Worm (Caenorhabditis elegans) whole organism, L2 larva: ENCODE measurements around the gene nspg-12.

Experiments
- C34F6.9 ChIP-seq: fragments of 150-350 bp; optimal IDR thresholded peaks from 2 replicates; lab custom pipeline; 2014; ENCODE audit warnings: missing biosample characterization, missing genetic modification characterization
- F13H6.1 ChIP-seq: sonication (generic microtip); optimal IDR thresholded peaks from 2 replicates; lab custom pipeline; 2016; ENCODE audit warnings: missing genetic modification characterization, missing compliant biosample characterization
- R02D3.7 ChIP-seq: fragments of 150-350 bp; optimal IDR thresholded peaks from 2 replicates; lab custom pipeline; 2014; ENCODE audit warnings: missing biosample characterization, missing genetic modification characterization
- Y55F3AM.14 ChIP-seq: fragments of 200-800 bp; sonication (Bioruptor generic); optimal IDR thresholded peaks from 2 replicates; lab custom pipeline; 2018; ENCODE audit warnings: mild to moderate bottlenecking, missing genetic modification characterization, missing compliant biosample characterization
- ZK546.5 ChIP-seq: sonication (generic microtip); optimal IDR thresholded peaks from 2 replicates; lab custom pipeline; 2017; ENCODE audit warnings: missing biosample characterization, missing genetic modification characterization
- aly-2 ChIP-seq: fragments of 150-350 bp; optimal IDR thresholded peaks from 2 replicates; lab custom pipeline; 2014; ENCODE audit warnings: missing biosample characterization, missing genetic modification characterization
- ceh-16 ChIP-seq: fragments of 150-350 bp; optimal IDR thresholded peaks from 2 replicates; lab custom pipeline; 2014; ENCODE audit warnings: missing biosample characterization, missing genetic modification characterization
- crh-2 ChIP-seq: sonication (generic microtip); optimal IDR thresholded peaks from 2 replicates; lab custom pipeline; 2017; ENCODE audit warnings: missing biosample characterization, missing genetic modification characterization
- dmd-4 ChIP-seq: sonication (generic microtip); optimal IDR thresholded peaks from 2 replicates; lab custom pipeline; 2017; ENCODE audit warnings: missing biosample characterization, missing genetic modification characterization
- egl-27 ChIP-seq: sonication (generic microtip); optimal IDR thresholded peaks from 3 replicates; lab custom pipeline; 2017; ENCODE audit warnings: missing biosample characterization, missing genetic modification reagents, missing genetic modification characterization
- elt-1 ChIP-seq: fragments of 150-350 bp; optimal IDR thresholded peaks from 2 replicates; lab custom pipeline; 2014; ENCODE audit warnings: missing biosample characterization, missing genetic modification characterization
- elt-3 ChIP-seq: sonication (generic microtip); optimal IDR thresholded peaks from 2 replicates; lab custom pipeline; 2017; ENCODE audit warnings: missing biosample characterization, missing genetic modification characterization
- fos-1 ChIP-seq: fragments of 150-350 bp; optimal IDR thresholded peaks from 2 replicates; lab custom pipeline; 2014; ENCODE audit warnings: missing biosample characterization, missing genetic modification characterization
- gmeb-1 ChIP-seq: fragments of 150-350 bp; optimal IDR thresholded peaks from 2 replicates; lab custom pipeline; 2014; ENCODE audit warnings: missing biosample characterization, missing genetic modification characterization
- lin-11 ChIP-seq: fragments of 150-350 bp; sonication (generic microtip); optimal IDR thresholded peaks from 2 replicates; lab custom pipeline; 2014; ENCODE audit warnings: missing biosample characterization, missing genetic modification characterization, inconsistent platforms, mixed read lengths
- lin-13 ChIP-seq: fragments of 150-350 bp; optimal IDR thresholded peaks from 2 replicates; lab custom pipeline; 2014; ENCODE audit warnings: missing biosample characterization, missing genetic modification reagents, missing genetic modification characterization
- lin-39 ChIP-seq: fragments of 150-350 bp; optimal IDR thresholded peaks from 2 replicates; lab custom pipeline; 2014; ENCODE audit warnings: missing biosample characterization, missing genetic modification reagents, missing genetic modification characterization
- lsy-2 ChIP-seq, 2 experiments: fragments of 150-350 bp in 1 of 2; sonication (generic microtip) in 1 of 2; optimal IDR thresholded peaks; 2 replicates each; lab custom pipeline; 2014 to 2017; ENCODE audit warnings: missing biosample characterization in 2 of 2, missing genetic modification characterization in 2 of 2
- mab-5 ChIP-seq: fragments of 150-350 bp; optimal IDR thresholded peaks from 2 replicates; lab custom pipeline; 2014; ENCODE audit warnings: missing biosample characterization, missing genetic modification characterization
- mdl-1 ChIP-seq, 2 experiments: fragments of 150-350 bp in 1 of 2; sonication (generic microtip) in 1 of 2; optimal IDR thresholded peaks; 2 replicates each; lab custom pipeline; 2017; ENCODE audit warnings: missing biosample characterization in 2 of 2, missing genetic modification characterization in 2 of 2
- nhr-10 ChIP-seq: sonication (generic microtip); optimal IDR thresholded peaks from 2 replicates; lab custom pipeline; 2017; ENCODE audit warnings: missing biosample characterization, missing genetic modification characterization
- nhr-11 ChIP-seq: fragments of 150-350 bp; optimal IDR thresholded peaks from 2 replicates; lab custom pipeline; 2014; ENCODE audit warnings: missing biosample characterization, missing genetic modification characterization
- nhr-12 ChIP-seq: fragments of 150-350 bp; optimal IDR thresholded peaks from 2 replicates; lab custom pipeline; 2014; ENCODE audit warnings: missing biosample characterization, missing genetic modification characterization
- nhr-129 ChIP-seq: fragments of 150-350 bp; optimal IDR thresholded peaks from 2 replicates; lab custom pipeline; 2014; ENCODE audit warnings: missing biosample characterization, missing genetic modification characterization
- nhr-23 ChIP-seq: fragments of 150-350 bp; optimal IDR thresholded peaks from 2 replicates; lab custom pipeline; 2014; ENCODE audit warnings: missing biosample characterization, missing genetic modification reagents, missing genetic modification characterization
- nhr-237 ChIP-seq: fragments of 150-350 bp; optimal IDR thresholded peaks from 2 replicates; lab custom pipeline; 2014; ENCODE audit warnings: missing biosample characterization, missing genetic modification characterization
- peb-1 ChIP-seq: fragments of 150-350 bp; optimal IDR thresholded peaks from 2 replicates; lab custom pipeline; 2014; ENCODE audit warnings: missing biosample characterization, missing genetic modification characterization
- sem-4 ChIP-seq: fragments of 150-350 bp; optimal IDR thresholded peaks from 2 replicates; lab custom pipeline; 2014; ENCODE audit warnings: missing biosample characterization, missing genetic modification reagents, missing genetic modification characterization
- sma-9 ChIP-seq, 2 experiments: fragments of 150-350 bp in 1 of 2; sonication (generic microtip) in 1 of 2; optimal IDR thresholded peaks; 2 replicates each; lab custom pipeline; 2014 to 2016; ENCODE audit warnings: missing genetic modification characterization in 2 of 2, mild to moderate bottlenecking in 1 of 2, missing biosample characterization in 1 of 2, missing compliant biosample characterization in 1 of 2, missing genetic modification reagents in 1 of 2, moderate library complexity in 1 of 2
- snpc-4 ChIP-seq: fragments of 150-350 bp; optimal IDR thresholded peaks from 2 replicates; lab custom pipeline; 2014; ENCODE audit warnings: missing biosample characterization, missing genetic modification characterization
- unc-55 ChIP-seq: fragments of 150-350 bp; sonication (generic microtip); optimal IDR thresholded peaks from 3 replicates; lab custom pipeline; 2014; ENCODE audit warnings: missing biosample characterization, missing genetic modification reagents, missing genetic modification characterization
- unc-62 ChIP-seq: fragments of 150-350 bp; optimal IDR thresholded peaks from 2 replicates; lab custom pipeline; 2014; ENCODE audit warnings: missing biosample characterization, missing genetic modification reagents, missing genetic modification characterization
- zag-1 ChIP-seq: fragments of 150-350 bp; optimal IDR thresholded peaks from 2 replicates; lab custom pipeline; 2014; ENCODE audit warnings: missing biosample characterization, missing genetic modification characterization
- ztf-1 ChIP-seq: fragments of 200-800 bp; sonication (Bioruptor generic); conservative IDR thresholded peaks from 2 replicates; pipeline ENCODE4 v1.3.6; 2022; ENCODE audit warnings: missing genetic modification characterization, missing compliant biosample characterization
- ztf-11 ChIP-seq: sonication (generic microtip); optimal IDR thresholded peaks from 2 replicates; lab custom pipeline; 2017; ENCODE audit warnings: missing biosample characterization, missing genetic modification characterization
- ztf-4 ChIP-seq: fragments of 150-350 bp; optimal IDR thresholded peaks from 2 replicates; lab custom pipeline; 2014; ENCODE audit warnings: missing biosample characterization, missing genetic modification characterization

Gene nspg-12

ce11 chrX:5279674-5280073 lies 22.6 kb downstream of the nspg-12 start, which contains the start of gene rga-8:
rga-8 (minus strand) TSS chrX:5279774.
- TF ChIP-seq ztf-11 (no peak), nhr-12 (no peak), sma-9 (GFP tag; optimal IDR thresholded peaks at IDR 0.05; lab: Kevin White, UChicago) (no peak), sma-9 (tag; optimal IDR thresholded peaks at IDR 0.05; lab: Kevin White, UChicago) (no peak), ztf-4 (tag; lab: Kevin White, UChicago) (no peak), sem-4 (tag; lab: Kevin White, UChicago) (no peak), F13H6.1 (tag; lab: Kevin White, UChicago) (no peak), nhr-237 (no peak), nhr-11 (no peak), lin-11 (tag; lab: Kevin White, UChicago) (no peak), R02D3.7 (tag; lab: Kevin White, UChicago) (no peak), egl-27 (no peak), snpc-4 (tag; lab: Kevin White, UChicago) (no peak)

DNA sequence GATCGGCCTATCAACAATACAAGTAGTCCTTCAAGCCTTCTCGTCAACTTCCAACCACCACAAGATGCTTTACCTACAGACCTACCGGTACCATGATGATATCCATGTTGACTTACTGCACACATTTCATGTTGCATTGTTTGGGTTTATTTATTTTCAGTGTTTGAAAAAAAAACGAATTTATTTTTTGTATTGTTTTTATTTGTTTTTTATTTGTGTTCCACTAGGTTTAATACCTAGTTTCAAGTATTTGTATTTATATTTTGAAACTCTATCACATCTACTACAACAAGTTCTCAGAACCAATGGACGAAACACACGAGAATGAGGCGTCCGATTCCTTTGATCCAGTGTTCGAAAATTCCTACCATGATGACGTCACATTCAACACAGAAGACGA lies 26.4 kb downstream of the nspg-12 start, which contains the start of gene vps-41:
Gene vps-41 (plus strand): TSS at position 301 of the 400 bp plus-strand sequence.
- TF ChIP-seq ztf-4 (tag; lab: Kevin White, UChicago) (no peak), lsy-2 (tag; optimal IDR thresholded peaks at IDR 0.05; lab: Kevin White, UChicago) (no peak), dmd-4 (tag; lab: Kevin White, UChicago) (no peak), nhr-23 (tag; lab: Kevin White, UChicago) (no peak), crh-2 (no peak), C34F6.9 (tag; lab: Kevin White, UChicago) (no peak)

DNA sequence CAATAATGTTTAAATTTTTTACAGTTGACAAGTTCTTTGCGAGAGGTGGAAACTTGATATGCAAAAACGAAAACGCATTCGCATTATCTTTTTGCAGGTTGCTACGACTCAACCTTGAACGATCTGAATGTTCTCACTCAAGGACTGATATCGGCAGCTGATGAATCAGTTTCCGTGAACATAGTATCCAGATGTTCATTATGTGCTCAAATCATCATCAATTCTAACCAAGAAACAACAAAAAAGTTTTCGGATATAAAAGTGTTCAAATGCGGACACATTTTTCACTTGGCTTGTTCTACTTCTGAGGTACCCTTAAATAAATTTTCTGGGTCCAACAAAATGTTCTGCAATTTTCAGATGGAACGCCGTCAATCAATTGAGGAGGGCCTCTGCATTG lies 32.0 kb downstream of the nspg-12 start:
- TF ChIP-seq peb-1 (tag; lab: Kevin White, UChicago) (no peak), lin-13 (no peak), sma-9 (GFP tag; optimal IDR thresholded peaks at IDR 0.05; lab: Kevin White, UChicago) (no peak), sma-9 (tag; optimal IDR thresholded peaks at IDR 0.05; lab: Kevin White, UChicago) (no peak), R02D3.7 (tag; lab: Kevin White, UChicago) (no peak), nhr-10 (tag; lab: Kevin White, UChicago) (no peak), egl-27 (no peak)

- TF ChIP-seq mab-5 (tag; lab: Kevin White, UChicago) (no peak), nhr-129 (tag; lab: Kevin White, UChicago) (peak; percentile 61)
Observed at ce11 chrX:5293862-5294261, 36.8 kb downstream of the nspg-12 start.

- TF ChIP-seq lin-13 (peak; percentile 44), zag-1 (tag; lab: Kevin White, UChicago) (no peak), unc-55 (GFP tag; lab: Kevin White, UChicago) (peak; percentile 83), nhr-129 (tag; lab: Kevin White, UChicago) (peak; percentile 69), C34F6.9 (tag; lab: Kevin White, UChicago) (peak; percentile 57), ztf-4 (tag; lab: Kevin White, UChicago) (no peak), Y55F3AM.14 (no peak), F13H6.1 (tag; lab: Kevin White, UChicago) (peak; percentile 59), ZK546.5 (tag; lab: Kevin White, UChicago) (no peak), sma-9 (GFP tag; optimal IDR thresholded peaks at IDR 0.05; lab: Kevin White, UChicago) (peak; percentile 62), sma-9 (tag; optimal IDR thresholded peaks at IDR 0.05; lab: Kevin White, UChicago) (no peak), R02D3.7 (tag; lab: Kevin White, UChicago) (no peak), mab-5 (tag; lab: Kevin White, UChicago) (peak; percentile 76), lin-11 (tag; lab: Kevin White, UChicago) (peak; percentile 4), dmd-4 (tag; lab: Kevin White, UChicago) (no peak), nhr-12 (no peak), lin-39 (tag; lab: Kevin White, UChicago) (no peak), fos-1 (tag; lab: Kevin White, UChicago) (peak; percentile 5), elt-3 (tag; lab: Kevin White, UChicago) (no peak), unc-62 (GFP tag; lab: Kevin White, UChicago) (no peak), aly-2 (tag; lab: Kevin White, UChicago) (no peak), nhr-11 (no peak), gmeb-1 (tag; lab: Kevin White, UChicago) (peak; percentile 39), mdl-1 (tag; optimal IDR thresholded peaks at IDR 0.05; lab: Kevin White, UChicago) (no peak), sem-4 (tag; lab: Kevin White, UChicago) (no peak), ztf-1 (GFP tag; lab: Robert Waterston, UW) (no peak), ceh-16 (no peak), elt-1 (tag; lab: Kevin White, UChicago) (no peak), lsy-2 (tag; optimal IDR thresholded peaks at IDR 0.05; lab: Kevin White, UChicago) (peak; percentile 37 to 67), nhr-10 (tag; lab: Kevin White, UChicago) (no peak), crh-2 (peak; percentile 40)
Observed at ce11 chrX:5297942-5298611, 41.0 kb downstream of the nspg-12 start, which contains the start of gene ift-81. ift-81 (plus strand) TSS chrX:5298561.
